Fruit fly (Drosophila melanogaster) whole organism, pupa: Measurements from ENCODE around the gene CG13972.

Source experiments
- CG10348 ChIP-seq: fragments of 200-800 bp; sonication (Bioruptor generic); IDR thresholded peaks from 2 replicates; pipeline ENCODE4 v1.3.6; 2022; ENCODE audit warnings: missing biosample characterization, missing genetic modification characterization
- CG4496 ChIP-seq: fragments of 200-800 bp; sonication (Bioruptor generic); IDR thresholded peaks from 3 replicates; pipeline ENCODE4 v1.3.6; 2022; ENCODE audit warnings: missing biosample characterization, missing genetic modification characterization
- D1 ChIP-seq: fragments of 200-800 bp; sonication (Bioruptor generic); optimal IDR thresholded peaks from 2 replicates; lab custom pipeline; 2018; ENCODE audit warnings: missing biosample characterization, mild to moderate bottlenecking, missing genetic modification characterization, moderate library complexity
- EcR ChIP-seq: fragments of 200-800 bp; sonication (Bioruptor generic); optimal IDR thresholded peaks from 3 replicates; lab custom pipeline; 2019; ENCODE audit warnings: missing biosample characterization, missing genetic modification characterization, mild to moderate bottlenecking, moderate library complexity, missing genetic modification reagents
- Pif1A ChIP-seq: fragments of 200-800 bp; sonication (Bioruptor generic); optimal IDR thresholded peaks from 3 replicates; lab custom pipeline; 2016; ENCODE audit warnings: missing biosample characterization, missing genetic modification characterization
- Pif1B ChIP-seq: fragments of 200-800 bp; sonication (Bioruptor generic); optimal IDR thresholded peaks from 3 replicates; lab custom pipeline; 2016; ENCODE audit warnings: missing biosample characterization, missing genetic modification characterization
- Snoo ChIP-seq: fragments of 200-800 bp; sonication (Bioruptor generic); optimal IDR thresholded peaks from 3 replicates; lab custom pipeline; 2017; ENCODE audit warnings: missing biosample characterization, mild to moderate bottlenecking, missing genetic modification characterization, inconsistent platforms

- TF ChIP-seq Snoo (tag; lab: Kevin White, UChicago) (no peak), Pif1B (no peak), CG4496 (GFP tag; lab: Robert Waterston, UW) (no peak), D1 (tag; lab: Kevin White, UChicago) (no peak), CG10348 (GFP tag; lab: Robert Waterston, UW) (no peak), Pif1A (GFP tag; lab: Kevin White, UChicago) (no peak), EcR (GFP tag; lab: Kevin White, UChicago) (no peak)
These were observed 3.4 kb upstream of the CG13972 start, which contains the start of gene CG12885 for dm6 chr3R:27520415-27520916.
